Worm (Caenorhabditis elegans) whole organism, mixed stage, embryonic: ENCODE measurements around the gene F56D6.18.

ENCODE experiments used
- bed-3 ChIP-seq: fragments of 200-800 bp; sonication (Bioruptor generic); optimal IDR thresholded peaks from 3 replicates; lab custom pipeline; 2018; ENCODE audit warnings: mild to moderate bottlenecking, missing genetic modification characterization, moderate library complexity, missing compliant biosample characterization
- elt-1 ChIP-seq: sonication (generic microtip); optimal IDR thresholded peaks from 2 replicates; lab custom pipeline; 2017; ENCODE audit warnings: missing genetic modification characterization, mild to moderate bottlenecking, missing compliant biosample characterization, antibody characterized with exemption, moderate library complexity, borderline replicate concordance; ENCODE audit not compliant: insufficient read depth
- elt-3 ChIP-seq: fragments of 150-350 bp; optimal IDR thresholded peaks from 2 replicates; lab custom pipeline; 2014; ENCODE audit warnings: missing biosample characterization, missing genetic modification characterization
- nhr-237 ChIP-seq: fragments of 150-350 bp; optimal IDR thresholded peaks from 2 replicates; lab custom pipeline; 2014; ENCODE audit warnings: missing biosample characterization, missing genetic modification characterization
- snpc-4 ChIP-seq: fragments of 150-350 bp; optimal IDR thresholded peaks from 2 replicates; lab custom pipeline; 2014; ENCODE audit warnings: missing biosample characterization, missing genetic modification characterization

- TF ChIP-seq elt-1 (tag; lab: Kevin White, UChicago) (no peak), snpc-4 (no peak), elt-3 (tag; lab: Kevin White, UChicago) (no peak), bed-3 (no peak), nhr-237 (no peak)
Observed at ce11 chrIV:3914462-3914861, 2.7 kb upstream of the F56D6.18 start, which contains the start of gene F56D6.19.
